Worm (Caenorhabditis elegans) whole organism, L1 larva: Measurements from ENCODE around the gene sgk-1.
A peak's percentile ranks its signal among the peaks of the same experiment; 100 is the strongest.

Experiments
- C34B4.2 ChIP-seq: sonication (generic microtip); optimal IDR thresholded peaks from 2 replicates; lab custom pipeline; 2017; ENCODE audit warnings: mild to moderate bottlenecking, missing genetic modification characterization, missing compliant biosample characterization
- Y116A8C.19 ChIP-seq: sonication (generic microtip); optimal IDR thresholded peaks from 2 replicates; lab custom pipeline; 2016; ENCODE audit warnings: missing compliant biosample characterization, missing genetic modification characterization, borderline replicate concordance
- alr-1 ChIP-seq: fragments of 200-800 bp; sonication (Bioruptor generic); optimal IDR thresholded peaks from 2 replicates; lab custom pipeline; 2018; ENCODE audit warnings: borderline replicate concordance, mild to moderate bottlenecking, missing genetic modification characterization, missing compliant biosample characterization
- aly-2 ChIP-seq: fragments of 150-350 bp; optimal IDR thresholded peaks from 2 replicates; lab custom pipeline; 2014; ENCODE audit warnings: missing biosample characterization, missing genetic modification characterization
- ama-1 ChIP-seq: fragments of 150-350 bp; optimal IDR thresholded peaks from 2 replicates; lab custom pipeline; 2014
- blmp-1 ChIP-seq: fragments of 150-350 bp; optimal IDR thresholded peaks from 2 replicates; lab custom pipeline; 2014; ENCODE audit warnings: missing biosample characterization, missing genetic modification characterization
- ceh-90 ChIP-seq: sonication (generic microtip); optimal IDR thresholded peaks from 2 replicates; lab custom pipeline; 2016; ENCODE audit warnings: missing genetic modification characterization, missing compliant biosample characterization
- ces-1 ChIP-seq: fragments of 150-350 bp; optimal IDR thresholded peaks from 2 replicates; lab custom pipeline; 2014; ENCODE audit warnings: missing biosample characterization, missing genetic modification reagents, missing genetic modification characterization
- dpl-1 ChIP-seq, 3 experiments: fragments of 150-350 bp in 2 of 3; sonication (generic microtip) in 1 of 3; optimal IDR thresholded peaks; 2 replicates each; lab custom pipeline; 2014 to 2017; ENCODE audit warnings: missing biosample characterization in 3 of 3, missing genetic modification characterization in 3 of 3, missing genetic modification reagents in 3 of 3
- efl-1 ChIP-seq, 4 experiments: fragments of 150-350 bp; optimal IDR thresholded peaks in 3 of 4; peaks in 1 of 4; 1 replicate in 1 of 4; 2 replicates in 3 of 4; lab custom pipeline; 2014; ENCODE audit warnings: missing biosample characterization in 2 of 4, missing genetic modification characterization in 2 of 4, missing genetic modification reagents in 2 of 4
- efl-3 ChIP-seq: fragments of 200-800 bp; sonication (Bioruptor generic); optimal IDR thresholded peaks from 2 replicates; lab custom pipeline; 2018; ENCODE audit warnings: mild to moderate bottlenecking, missing genetic modification characterization, missing compliant biosample characterization
- egl-13 ChIP-seq: sonication (generic microtip); optimal IDR thresholded peaks from 2 replicates; lab custom pipeline; 2016; ENCODE audit warnings: missing genotype, missing genetic modification reagents, missing genetic modification characterization, missing compliant biosample characterization
- egl-27 ChIP-seq, 2 experiments: fragments of 150-350 bp in 1 of 2; sonication (generic microtip); optimal IDR thresholded peaks; 3 replicates each; lab custom pipeline; 2017 to 2018; ENCODE audit warnings: missing biosample characterization in 2 of 2, missing genetic modification characterization in 2 of 2, missing genetic modification reagents in 2 of 2
- elt-3 ChIP-seq, 6 experiments: fragments of 150-350 bp in 1 of 6; sonication (generic microtip); optimal IDR thresholded peaks; 2 replicates each; lab custom pipeline; 2017 to 2018; ENCODE audit warnings: missing biosample characterization in 6 of 6, missing genetic modification characterization in 6 of 6, inconsistent platforms in 1 of 6
- fkh-8 ChIP-seq: sonication (generic microtip); optimal IDR thresholded peaks from 2 replicates; lab custom pipeline; 2016; ENCODE audit warnings: mild to moderate bottlenecking, missing genetic modification characterization, missing compliant biosample characterization
- grh-1 ChIP-seq: fragments of 200-800 bp; sonication (Bioruptor generic); IDR thresholded peaks from 2 replicates; pipeline ENCODE4 v1.3.6; 2022; ENCODE audit warnings: missing genetic modification reagents, missing genetic modification characterization, missing compliant biosample characterization
- hlh-4 ChIP-seq: sonication (generic microtip); optimal IDR thresholded peaks from 2 replicates; lab custom pipeline; 2016; ENCODE audit warnings: mild to moderate bottlenecking, missing genetic modification characterization, missing compliant biosample characterization
- hpl-2 ChIP-seq: fragments of 150-350 bp; optimal IDR thresholded peaks from 2 replicates; lab custom pipeline; 2014; ENCODE audit warnings: missing biosample characterization, missing genetic modification reagents, missing genetic modification characterization
- irx-1 ChIP-seq: sonication (generic microtip); optimal IDR thresholded peaks from 2 replicates; lab custom pipeline; 2016; ENCODE audit warnings: missing genetic modification characterization, missing compliant biosample characterization
- lin-14 ChIP-seq: fragments of 200-800 bp; sonication (Bioruptor generic); optimal IDR thresholded peaks from 2 replicates; lab custom pipeline; 2018; ENCODE audit warnings: mild to moderate bottlenecking, missing genetic modification characterization, moderate library complexity, missing compliant biosample characterization
- lin-35 ChIP-seq, 2 experiments: fragments of 150-350 bp; optimal IDR thresholded peaks; 2 replicates each; lab custom pipeline; 2014; ENCODE audit warnings: missing biosample characterization in 2 of 2, missing genetic modification characterization in 2 of 2, missing genetic modification reagents in 2 of 2
- lin-39 ChIP-seq: fragments of 150-350 bp; optimal IDR thresholded peaks from 2 replicates; lab custom pipeline; 2014; ENCODE audit warnings: missing biosample characterization, missing genetic modification reagents, missing genetic modification characterization
- lir-3 ChIP-seq: sonication (generic microtip); optimal IDR thresholded peaks from 2 replicates; lab custom pipeline; 2016; ENCODE audit warnings: mild to moderate bottlenecking, missing genetic modification characterization, moderate library complexity, missing compliant biosample characterization; ENCODE audit not compliant: poor library complexity
- lsy-2 ChIP-seq, 2 experiments: fragments of 150-350 bp; optimal IDR thresholded peaks; 2 replicates each; lab custom pipeline; 2014; ENCODE audit warnings: missing biosample characterization in 2 of 2, missing genetic modification characterization in 2 of 2
- mab-9 ChIP-seq: fragments of 200-800 bp; sonication (Bioruptor generic); IDR thresholded peaks from 2 replicates; pipeline ENCODE4 v1.3.6; 2022; ENCODE audit warnings: missing genetic modification reagents, missing genetic modification characterization, missing compliant biosample characterization
- mdl-1 ChIP-seq, 2 experiments: fragments of 150-350 bp; optimal IDR thresholded peaks; 2 replicates each; lab custom pipeline; 2014 to 2017; ENCODE audit warnings: missing biosample characterization in 2 of 2, missing genetic modification characterization in 2 of 2, inconsistent platforms in 1 of 2
- mep-1 ChIP-seq: fragments of 150-350 bp; optimal IDR thresholded peaks from 2 replicates; lab custom pipeline; 2014; ENCODE audit warnings: missing biosample characterization, missing genetic modification characterization
- nhr-11 ChIP-seq: fragments of 150-350 bp; optimal IDR thresholded peaks from 2 replicates; lab custom pipeline; 2014; ENCODE audit warnings: missing biosample characterization, missing genetic modification characterization
- nhr-12 ChIP-seq: sonication (generic microtip); optimal IDR thresholded peaks from 2 replicates; lab custom pipeline; 2017; ENCODE audit warnings: missing biosample characterization, missing genetic modification characterization
- nhr-20 ChIP-seq: sonication (generic microtip); optimal IDR thresholded peaks from 2 replicates; lab custom pipeline; 2016; ENCODE audit warnings: mild to moderate bottlenecking, missing genetic modification characterization, missing compliant biosample characterization
- nhr-28 ChIP-seq: fragments of 150-350 bp; optimal IDR thresholded peaks from 2 replicates; lab custom pipeline; 2014; ENCODE audit warnings: missing biosample characterization, missing genetic modification characterization
- nhr-71 ChIP-seq: sonication (generic microtip); optimal IDR thresholded peaks from 2 replicates; lab custom pipeline; 2016; ENCODE audit warnings: mild to moderate bottlenecking, missing genetic modification characterization, moderate library complexity, missing compliant biosample characterization
- nhr-76 ChIP-seq: sonication (generic microtip); optimal IDR thresholded peaks from 2 replicates; lab custom pipeline; 2017; ENCODE audit warnings: missing biosample characterization, missing genetic modification characterization
- nhr-77 ChIP-seq: fragments of 150-350 bp; optimal IDR thresholded peaks from 2 replicates; lab custom pipeline; 2014; ENCODE audit warnings: missing biosample characterization, missing genetic modification characterization
- nhr-84 ChIP-seq: sonication (generic microtip); optimal IDR thresholded peaks from 2 replicates; lab custom pipeline; 2017; ENCODE audit warnings: missing biosample characterization, missing genetic modification characterization
- nhr-85 ChIP-seq: sonication (generic microtip); peaks from one replicate; lab custom pipeline; 2016; ENCODE audit warnings: missing genetic modification characterization, inconsistent platforms, missing compliant biosample characterization
- nhr-90 ChIP-seq: sonication (generic microtip); optimal IDR thresholded peaks from 2 replicates; lab custom pipeline; 2016; ENCODE audit warnings: mild to moderate bottlenecking, missing genetic modification characterization, missing compliant biosample characterization; ENCODE audit not compliant: poor library complexity
- skn-1 ChIP-seq: fragments of 150-350 bp; optimal IDR thresholded peaks from 2 replicates; lab custom pipeline; 2014; ENCODE audit warnings: missing biosample characterization, missing genetic modification characterization
- snu-23 ChIP-seq: sonication (generic microtip); optimal IDR thresholded peaks from 2 replicates; lab custom pipeline; 2016; ENCODE audit warnings: missing genetic modification characterization, missing compliant biosample characterization
- tbx-2 ChIP-seq: sonication (generic microtip); optimal IDR thresholded peaks from 2 replicates; lab custom pipeline; 2016; ENCODE audit warnings: missing genetic modification characterization, missing compliant biosample characterization
- unc-30 ChIP-seq: sonication (generic microtip); optimal IDR thresholded peaks from 2 replicates; lab custom pipeline; 2017; ENCODE audit warnings: missing biosample characterization, missing genetic modification characterization
- unc-62 ChIP-seq: fragments of 150-350 bp; optimal IDR thresholded peaks from 2 replicates; lab custom pipeline; 2014; ENCODE audit warnings: missing biosample characterization, missing genetic modification reagents, missing genetic modification characterization
- unc-86 ChIP-seq: sonication (generic microtip); optimal IDR thresholded peaks from 2 replicates; lab custom pipeline; 2016; ENCODE audit warnings: missing genetic modification characterization, missing compliant biosample characterization
- vab-15 ChIP-seq: sonication (generic microtip); optimal IDR thresholded peaks from 2 replicates; lab custom pipeline; 2017; ENCODE audit warnings: missing genotype, mild to moderate bottlenecking, missing genetic modification characterization, missing compliant biosample characterization
- xbp-1 ChIP-seq: sonication (generic microtip); optimal IDR thresholded peaks from 2 replicates; lab custom pipeline; 2016; ENCODE audit warnings: missing genetic modification characterization, missing compliant biosample characterization

The sgk-1 gene

ce11 chrX:16265636-16266384, 3.9 kb upstream of the sgk-1 start, which contains the start of gene mua-6:
Gene mua-6, minus strand, starts transcription at chrX:16265686.
- TF ChIP-seq C34B4.2 (tag; lab: Kevin White, UChicago) (no peak), lir-3 (tag; lab: Kevin White, UChicago) (no peak), efl-1 (optimal IDR thresholded peaks at IDR 0.05; lab: Kevin White, UChicago) (no peak), efl-1 (GFP tag; optimal IDR thresholded peaks at IDR 0.05 in 1 of 2; lab: Kevin White, UChicago) (no peak), nhr-12 (tag; lab: Kevin White, UChicago) (no peak), nhr-28 (tag; lab: Kevin White, UChicago) (no peak), grh-1 (GFP tag; lab: Robert Waterston, UW) (0 out of 2 replicates have a peak, but pooled peaks have one; percentile 22), nhr-77 (no peak), fkh-8 (tag; lab: Kevin White, UChicago) (no peak), ama-1 (no peak), nhr-84 (tag; lab: Kevin White, UChicago) (no peak), skn-1 (no peak), egl-13 (tag; lab: Kevin White, UChicago) (no peak), nhr-71 (tag; lab: Kevin White, UChicago) (peak; percentile 18), aly-2 (tag; lab: Kevin White, UChicago) (no peak), elt-3 (tag; optimal IDR thresholded peaks at IDR 0.05; lab: Kevin White, UChicago) (peak in 2 of 6 experiments; percentile 14 to 51), ceh-90 (tag; lab: Kevin White, UChicago) (no peak), irx-1 (tag; lab: Kevin White, UChicago) (no peak), unc-86 (no peak), tbx-2 (tag; lab: Kevin White, UChicago) (no peak), ces-1 (GFP tag; lab: Kevin White, UChicago) (no peak), unc-62 (GFP tag; lab: Kevin White, UChicago) (no peak), lsy-2 (tag; optimal IDR thresholded peaks at IDR 0.05; lab: Kevin White, UChicago) (no peak), dpl-1 (GFP tag; optimal IDR thresholded peaks at IDR 0.05; lab: Kevin White, UChicago) (no peak), alr-1 (tag; lab: Kevin White, UChicago) (no peak), vab-15 (tag; lab: Kevin White, UChicago) (no peak), lin-14 (GFP tag; lab: Kevin White, UChicago) (peak; percentile 68), nhr-20 (tag; lab: Kevin White, UChicago) (no peak), snu-23 (GFP tag; lab: Kevin White, UChicago) (peak; percentile 40), xbp-1 (tag; lab: Kevin White, UChicago) (no peak), unc-30 (no peak), Y116A8C.19 (tag; lab: Kevin White, UChicago) (no peak), nhr-76 (no peak), egl-27 (tag; optimal IDR thresholded peaks at IDR 0.05; lab: Kevin White, UChicago) (no peak), nhr-11 (tag; lab: Kevin White, UChicago) (no peak), mep-1 (tag; lab: Kevin White, UChicago) (no peak), mab-9 (GFP tag; lab: Robert Waterston, UW) (no peak), lin-39 (tag; lab: Kevin White, UChicago) (peak; percentile 12), efl-3 (GFP tag; lab: Kevin White, UChicago) (peak; percentile 48), blmp-1 (tag; lab: Kevin White, UChicago) (peak; percentile 66), hlh-4 (tag; lab: Kevin White, UChicago) (no peak), hpl-2 (GFP tag; lab: Kevin White, UChicago) (no peak), nhr-90 (tag; lab: Kevin White, UChicago) (peak; percentile 18), mdl-1 (tag; optimal IDR thresholded peaks at IDR 0.05; lab: Kevin White, UChicago) (no peak), lin-35 (GFP tag; optimal IDR thresholded peaks at IDR 0.05; lab: Kevin White, UChicago) (no peak), nhr-85 (tag; lab: Kevin White, UChicago) (peak; percentile 94)
